Fruit fly (Drosophila melanogaster) ovary, adult (tissue): Measurements from ENCODE around the gene CG13058.

Source experiments
- CG17801 ChIP-seq: fragments of 200-800 bp; optimal IDR thresholded peaks from 2 replicates; lab custom pipeline; 2019; ENCODE audit warnings: missing biosample characterization, mild to moderate bottlenecking, missing genetic modification characterization, moderate library complexity; ENCODE audit not compliant: partially characterized antibody

Gene CG13058

DNA sequence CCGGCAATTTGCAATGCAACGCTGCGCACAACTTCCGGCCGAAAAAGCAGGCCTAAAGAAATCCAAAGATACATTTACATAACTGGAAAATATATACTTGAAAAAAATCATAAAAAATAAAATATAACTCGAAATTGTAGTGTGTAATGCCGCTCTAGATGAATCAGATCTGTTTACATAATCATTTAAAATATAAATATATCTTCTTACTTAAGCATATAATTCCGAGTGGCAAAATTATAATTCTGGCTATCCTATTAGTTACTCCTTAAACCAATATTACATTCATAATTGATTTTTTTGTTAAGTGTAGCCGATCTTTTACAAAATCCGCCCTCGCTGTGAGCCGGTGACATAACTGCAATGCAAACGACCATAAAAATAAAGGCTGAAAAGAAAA lies 10.8 kb downstream of the CG13058 start:
- TF ChIP-seq CG17801 = no peak

DNA sequence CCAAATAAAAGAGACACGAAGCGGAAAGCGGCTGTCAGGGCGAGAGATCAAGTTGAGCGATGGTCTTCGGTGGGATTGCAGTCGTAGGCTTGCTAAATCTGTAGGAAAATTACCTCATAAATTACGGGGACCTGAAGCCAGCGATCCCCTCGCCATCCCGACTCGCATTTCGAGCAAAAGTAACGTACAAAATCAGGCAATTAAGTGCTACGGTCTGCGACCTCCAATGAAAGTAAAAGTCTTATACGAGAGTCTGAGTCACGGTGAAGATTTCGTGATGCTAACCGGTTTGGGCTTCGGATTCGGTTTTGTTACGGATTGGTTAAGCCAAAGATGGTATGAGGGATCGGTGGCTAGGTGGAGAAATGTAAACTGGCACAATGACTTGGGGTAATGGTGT lies 11.2 kb downstream of the CG13058 start:
- TF ChIP-seq CG17801 = no peak

DNA sequence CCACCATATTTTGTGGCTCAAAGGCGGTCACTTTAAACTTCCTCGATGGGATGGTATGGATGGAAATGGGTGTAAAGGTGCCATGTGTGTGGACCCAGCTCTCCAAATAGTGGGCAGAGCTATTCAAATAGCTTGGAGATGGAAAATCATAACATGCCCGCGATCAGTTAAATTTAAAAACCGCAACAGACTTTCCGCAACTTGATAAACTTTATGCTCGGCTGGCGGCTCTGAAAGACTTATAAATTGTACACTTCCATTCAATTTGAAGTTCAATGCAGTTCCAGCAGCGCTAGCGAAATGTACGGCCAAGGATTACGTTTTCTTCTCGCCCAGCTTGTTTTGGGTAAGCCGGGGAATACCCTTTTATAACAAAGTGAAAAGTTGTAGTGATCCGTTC lies 17.4 kb downstream of the CG13058 start, which contains the start of gene CG33257:
Gene CG33257 (plus strand): TSS at position 301 of the 400 bp plus-strand sequence.
- TF ChIP-seq CG17801 = no peak

DNA sequence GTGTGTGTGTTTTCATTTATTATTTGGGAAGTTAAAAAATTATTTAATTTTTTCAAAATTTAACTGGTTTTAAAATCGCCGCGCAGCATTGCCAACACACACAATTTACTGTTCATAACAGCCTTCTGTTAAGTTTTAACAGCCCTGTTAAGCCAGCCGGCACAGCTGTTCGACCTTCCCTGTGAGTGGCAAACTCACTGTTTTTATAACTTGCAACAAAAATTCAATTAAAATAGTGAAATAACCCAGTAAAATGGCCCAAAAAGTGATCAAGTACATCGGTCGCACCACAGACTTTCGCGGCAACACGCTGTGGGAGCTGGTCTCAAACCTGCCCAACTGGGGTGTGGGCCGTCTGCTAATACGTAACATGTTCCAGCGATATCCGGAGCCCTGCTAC lies 19.3 kb downstream of the CG13058 start, which contains the start of gene mRpS34:
Gene mRpS34 (plus strand): TSS at position 161 of the 400 bp plus-strand sequence.
- no peak for TF ChIP-seq CG17801

DNA sequence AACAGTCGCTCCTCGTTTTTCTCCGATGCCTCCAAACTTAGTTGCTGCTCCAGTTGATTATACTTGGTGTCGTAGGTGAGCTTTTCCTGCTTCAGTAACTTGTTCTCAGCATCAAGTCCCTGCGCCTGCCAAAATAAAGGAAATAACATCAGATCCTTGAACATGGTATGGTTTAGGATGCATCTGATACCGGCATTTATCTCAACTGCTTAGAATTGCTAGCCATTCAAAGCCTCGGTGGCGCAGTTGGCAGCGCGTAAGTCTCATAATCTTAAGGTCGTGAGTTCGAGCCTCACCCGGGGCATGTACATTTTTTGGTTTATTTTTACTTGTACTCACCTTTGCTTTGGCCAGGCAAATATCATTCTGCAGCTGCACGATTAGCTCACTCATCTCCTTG lies 21.0 kb downstream of the CG13058 start:
- no peak for TF ChIP-seq CG17801

DNA sequence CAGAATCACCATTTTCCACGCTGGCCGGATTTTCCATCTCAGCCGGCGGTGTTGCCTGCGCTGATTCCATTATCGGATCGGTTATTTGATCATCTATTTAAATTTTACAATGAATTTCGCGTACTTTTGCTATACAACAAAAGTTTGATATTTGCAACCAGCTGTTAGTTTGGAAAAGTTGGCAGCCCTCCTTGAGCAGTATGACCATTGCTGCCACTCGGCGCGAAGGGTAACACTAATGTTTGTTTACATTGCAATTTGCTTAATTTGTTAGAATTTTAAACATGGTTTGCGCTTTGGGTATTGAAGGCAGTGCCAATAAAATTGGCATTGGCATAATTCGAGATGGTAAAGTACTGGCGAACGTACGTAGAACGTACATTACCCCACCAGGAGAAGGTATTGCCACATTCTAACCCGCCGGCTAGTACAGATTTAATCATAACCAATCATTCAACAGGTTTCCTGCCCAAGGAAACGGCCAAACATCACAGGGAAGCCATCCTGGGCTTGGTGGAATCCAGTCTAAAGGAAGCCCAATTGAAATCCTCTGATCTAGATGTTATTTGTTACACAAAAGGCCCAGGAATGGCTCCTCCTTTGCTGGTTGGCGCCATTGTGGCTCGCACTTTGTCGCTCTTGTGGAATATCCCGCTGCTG lies 23.3 kb downstream of the CG13058 start, which contains the start of the genes Golgin104 and Tcs3:
Gene Golgin104 (minus strand): TSS at position 182 of the 660 bp plus-strand sequence.
Gene Tcs3 (plus strand): TSS at position 222 of the 660 bp plus-strand sequence.
- no peak for TF ChIP-seq CG17801

DNA sequence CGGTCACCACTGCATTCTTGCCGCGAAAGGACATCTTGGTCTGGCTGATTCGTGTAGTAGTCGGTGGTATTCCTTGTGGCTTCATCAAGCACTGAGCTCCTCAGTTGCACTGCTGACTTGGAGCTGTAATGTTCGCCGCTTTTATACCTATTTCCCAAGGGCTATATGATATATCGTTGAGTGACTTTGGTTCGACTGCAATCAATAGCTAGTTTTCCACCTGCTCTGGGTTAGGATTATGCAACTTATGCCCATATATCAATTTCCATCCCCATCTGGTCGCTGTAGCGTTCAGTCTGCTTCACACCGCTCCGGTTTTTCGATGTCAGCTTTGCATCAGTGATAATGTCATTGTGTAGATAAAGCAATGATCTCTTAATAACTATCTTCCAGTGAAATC lies 25.6 kb downstream of the CG13058 start, which contains the start of gene Pdh:
Gene Pdh (minus strand): TSS at position 101 of the 400 bp plus-strand sequence.
- no peak for TF ChIP-seq CG17801

DNA sequence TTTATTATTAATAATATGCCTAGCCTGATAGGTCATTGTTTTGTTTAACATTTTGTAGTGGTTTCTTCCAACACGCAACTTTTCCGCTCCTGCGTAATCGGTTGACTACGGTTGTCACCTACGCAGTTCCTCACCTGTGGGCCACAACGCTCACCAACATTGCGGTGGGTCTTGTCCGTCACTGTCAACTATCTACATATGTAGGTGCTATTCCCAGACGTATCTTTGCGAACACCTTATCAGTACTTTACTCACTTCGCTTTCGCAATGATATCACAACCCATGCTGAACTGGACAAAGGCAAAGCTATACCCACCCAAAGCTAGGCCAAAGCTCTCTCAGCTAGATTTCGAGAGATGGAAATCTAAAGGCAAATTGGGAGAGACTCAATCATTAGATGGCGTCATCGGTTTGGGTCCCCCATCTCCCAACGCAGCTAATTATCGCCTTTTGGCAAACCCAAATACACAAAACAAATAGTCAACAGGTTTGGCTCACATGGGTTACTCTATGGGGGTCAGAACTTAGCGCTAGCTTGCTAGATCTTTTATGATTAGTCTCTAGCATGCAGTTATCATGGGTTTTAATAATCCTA lies 27.6 kb downstream of the CG13058 start:
- TF ChIP-seq CG17801 = no peak

DNA sequence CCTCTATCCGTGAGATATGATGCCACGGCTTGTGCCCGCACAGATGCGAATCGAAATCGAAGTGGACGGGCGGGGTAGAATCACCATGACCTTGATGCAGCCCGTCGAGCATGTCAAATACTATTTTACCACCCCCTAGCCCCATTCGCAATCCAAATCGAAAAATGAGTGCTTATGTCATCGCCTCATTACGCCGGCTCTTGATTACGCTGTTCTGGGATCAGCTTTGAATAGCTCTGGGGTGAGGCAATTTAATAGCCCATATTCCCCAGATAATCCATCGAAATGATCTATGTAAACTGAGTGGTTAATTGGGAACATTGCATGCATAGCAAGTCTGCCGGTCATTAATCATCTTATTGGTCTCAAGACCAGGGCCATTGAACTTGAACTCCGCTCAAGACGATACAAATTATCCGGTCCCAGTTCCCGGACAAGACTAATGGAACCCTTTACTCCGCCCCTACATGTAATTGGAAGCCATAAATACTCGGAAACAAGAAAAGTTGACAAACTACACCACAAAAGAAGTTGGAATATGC lies 28.6 kb downstream of the CG13058 start:
- TF ChIP-seq CG17801 = no peak

DNA sequence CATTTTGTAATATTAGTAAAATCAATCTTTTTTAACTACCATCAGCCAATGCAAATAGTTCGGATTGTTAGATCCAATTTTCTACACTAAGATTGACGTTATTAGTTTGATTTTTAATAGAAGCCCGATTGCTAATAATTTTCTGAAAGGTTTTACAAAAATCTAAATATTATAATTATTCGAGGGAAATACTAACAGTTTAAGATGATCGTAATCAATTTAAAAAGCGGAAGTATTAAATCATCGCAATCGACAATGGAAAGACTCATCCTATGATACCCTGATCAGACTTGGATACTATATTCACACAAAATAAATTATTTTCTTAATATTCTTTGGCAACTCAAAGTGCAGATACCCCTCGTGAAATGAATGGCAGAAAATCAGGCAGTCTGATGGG lies 29.2 kb downstream of the CG13058 start:
- TF ChIP-seq CG17801 = no peak

DNA sequence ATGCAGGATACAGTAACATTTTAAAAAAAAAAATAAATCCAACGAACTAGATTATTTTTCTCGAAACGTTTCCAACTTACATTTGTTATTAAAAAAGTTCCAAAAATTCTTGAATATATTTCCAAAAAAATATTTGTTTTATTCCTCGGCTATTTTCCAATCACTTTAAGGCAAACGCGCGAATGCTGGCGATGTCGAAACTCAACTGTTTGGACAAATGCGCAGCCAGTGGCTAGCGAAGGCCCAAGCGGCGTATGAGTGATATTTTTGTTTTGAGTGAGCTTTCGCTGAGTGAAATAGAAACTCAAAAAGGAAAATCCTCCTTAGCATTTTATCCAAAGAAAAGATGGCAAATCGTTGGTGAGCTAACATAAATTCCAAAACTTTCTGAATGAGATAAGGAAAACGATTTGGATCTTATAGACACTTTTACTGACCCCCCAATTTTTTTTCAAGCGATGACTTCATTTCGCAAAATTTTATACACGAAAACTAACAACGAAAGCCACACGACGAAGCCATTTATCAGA lies 30.6 kb downstream of the CG13058 start, which contains the start of gene ringer:
Gene ringer (minus strand): TSS at position 210 of the 530 bp plus-strand sequence.
- TF ChIP-seq CG17801 = no peak

DNA sequence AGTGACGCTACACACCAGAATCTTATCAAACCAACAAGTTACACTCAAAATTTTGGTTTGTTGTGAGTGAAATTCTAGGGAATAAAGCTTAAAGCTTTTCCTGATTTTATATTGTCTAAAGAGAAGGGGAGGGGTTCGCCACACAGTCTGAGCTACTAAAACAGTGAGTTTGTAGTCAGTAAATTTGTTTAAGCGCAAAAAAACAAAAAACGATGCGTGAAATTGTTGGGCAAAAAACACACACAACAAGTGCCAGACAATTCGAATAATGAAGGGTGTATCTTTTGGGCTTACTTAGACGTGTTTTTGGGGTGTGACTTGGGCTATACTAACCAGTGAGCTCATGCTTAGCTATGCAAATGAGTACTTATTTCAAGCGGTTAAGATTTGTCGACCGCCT lies 31.2 kb downstream of the CG13058 start:
- TF ChIP-seq CG17801 = no peak

DNA sequence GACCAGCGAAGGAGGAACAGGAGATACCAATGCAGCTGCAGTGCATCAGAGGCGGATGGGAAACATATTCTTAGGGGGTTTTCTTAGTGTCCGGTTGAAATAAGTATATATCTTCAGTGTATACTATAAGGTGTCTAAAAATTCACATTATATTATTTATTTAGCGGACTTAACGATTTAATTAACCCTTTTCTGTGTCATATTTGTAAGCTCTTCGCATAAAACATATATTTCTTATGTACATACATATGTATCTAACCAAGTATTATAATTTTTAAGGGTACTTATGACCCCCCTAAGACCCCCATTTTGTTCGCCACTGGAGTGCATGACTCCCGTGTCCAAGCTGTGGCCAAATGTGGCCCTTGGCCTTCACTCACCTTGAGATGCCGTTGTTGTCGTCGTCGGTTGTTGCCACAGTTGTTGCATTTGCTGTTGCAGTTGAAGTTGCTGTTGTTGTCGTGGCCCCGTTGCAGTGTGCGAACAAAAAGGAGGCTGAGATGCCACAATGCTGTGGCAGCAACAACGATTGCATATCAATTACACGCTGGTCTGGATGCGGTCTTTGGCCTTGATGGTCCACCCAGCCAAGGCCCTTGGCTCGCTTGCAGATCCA lies 32.7 kb downstream of the CG13058 start:
- no peak for TF ChIP-seq CG17801

DNA sequence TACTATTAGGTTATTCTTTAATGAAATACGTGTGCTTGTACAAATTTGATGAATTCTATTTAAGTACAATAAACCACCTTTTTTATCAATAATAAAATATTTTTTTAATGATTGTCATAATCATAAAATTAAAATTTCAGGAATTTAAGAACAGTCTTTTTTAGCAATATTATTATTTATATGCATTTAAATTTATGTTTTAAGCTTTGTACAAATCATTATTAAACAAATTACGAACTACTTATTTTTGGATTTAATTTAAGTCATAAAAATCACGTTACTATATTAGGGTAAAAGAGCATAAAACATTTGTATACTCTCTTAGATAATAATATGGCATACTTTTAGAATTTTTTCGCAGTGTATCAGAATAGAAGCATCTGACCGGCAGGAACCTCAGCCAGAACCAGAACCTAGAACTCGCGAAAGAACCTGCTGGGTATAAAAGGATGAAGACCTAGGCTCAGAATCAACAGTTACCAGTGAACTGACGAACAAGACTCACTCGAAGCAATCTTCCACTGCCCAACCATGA lies 33.5 kb downstream of the CG13058 start, which contains the start of gene Cpr72Ea:
Gene Cpr72Ea (plus strand): TSS at position 485 of the 535 bp plus-strand sequence.
- TF ChIP-seq CG17801 = no peak

DNA sequence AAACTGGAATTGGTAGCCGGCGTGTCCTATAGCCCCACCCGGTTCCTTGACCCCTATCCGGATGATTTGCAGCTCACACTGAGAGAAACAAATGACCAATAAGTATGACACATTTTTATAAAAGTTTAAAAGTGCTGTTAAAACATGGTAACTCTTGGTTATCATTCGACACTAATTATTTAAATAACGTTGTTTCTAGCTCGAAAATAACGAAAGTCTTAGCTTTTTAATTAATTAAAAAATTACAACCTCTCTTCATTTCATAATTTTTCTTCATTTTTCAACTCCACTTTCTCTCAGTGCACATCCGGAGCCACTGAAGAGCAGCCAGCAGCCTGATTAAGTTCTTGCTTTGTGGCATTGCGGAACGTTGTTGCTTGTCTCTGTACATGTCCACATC lies 35.5 kb downstream of the CG13058 start:
- no peak for TF ChIP-seq CG17801

DNA sequence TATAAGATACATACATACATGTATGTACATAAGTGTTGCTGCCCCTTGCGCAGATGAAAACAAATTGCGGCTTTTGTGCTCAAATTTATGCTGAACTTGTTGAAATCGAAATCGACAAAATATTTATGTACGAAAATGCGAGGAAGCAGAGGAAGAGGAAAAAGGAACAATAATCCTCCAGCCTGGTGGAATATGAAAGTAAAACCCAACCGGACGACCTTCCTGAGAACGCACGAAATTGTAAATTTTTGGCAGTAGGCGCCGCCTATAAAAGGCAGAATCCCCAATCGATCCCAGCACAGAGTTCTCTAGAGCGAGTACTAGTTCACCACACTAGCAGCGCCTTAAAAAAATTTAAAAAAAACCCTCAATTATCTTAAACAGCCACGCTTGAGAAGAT lies 36.0 kb downstream of the CG13058 start, which contains the start of gene Cpr72Eb:
Gene Cpr72Eb (plus strand): TSS at position 301 of the 400 bp plus-strand sequence.
- TF ChIP-seq CG17801 = no peak
